Worm (Caenorhabditis elegans): ENCODE results near the gene csp-1.
A peak's percentile ranks its signal among the peaks of the same experiment; 100 is the strongest.

csp-1 gene

DNA sequence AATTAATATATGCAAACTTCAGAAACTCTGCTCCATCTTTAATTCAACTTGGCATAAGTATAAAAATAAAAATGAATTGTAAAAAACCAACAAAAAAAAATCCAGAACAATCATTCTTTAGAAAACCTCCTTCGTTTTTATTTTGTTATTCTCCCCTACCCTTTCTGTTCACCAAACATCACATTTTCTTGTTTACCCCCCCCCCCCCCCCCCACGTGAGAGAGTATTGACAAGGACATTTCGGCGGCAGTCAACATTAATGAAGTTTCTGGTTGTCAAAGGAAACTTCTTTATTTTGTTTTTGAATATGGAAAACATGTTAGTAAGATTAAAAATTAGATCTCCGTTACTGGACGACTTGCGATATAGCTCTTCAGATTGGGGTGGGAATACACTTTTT lies 13.5 kb downstream of the csp-1 start:
- TF ChIP-seq daf-16 (GFP tag; optimal IDR thresholded peaks at IDR 0.05) (no peak), daf-16 (tag; optimal IDR thresholded peaks at IDR 0.05) (peak; percentile 90), ceh-44 (GFP tag; IDR thresholded peaks at IDR 0.05) (no peak), egl-43 (GFP tag; IDR thresholded peaks at IDR 0.05) (no peak), snpc-1.2 (GFP tag; IDR thresholded peaks at IDR 0.05) (no peak), daf-8 (GFP tag; IDR thresholded peaks at IDR 0.05) (no peak), ceh-28 (tag; optimal IDR thresholded peaks at IDR 0.05) (no peak), unc-39 (tag; optimal IDR thresholded peaks at IDR 0.05) (no peak), hlh-30 (tag; optimal IDR thresholded peaks at IDR 0.05; ENCODE audit: insufficient read depth) (peak; percentile 18), zfp-3 (GFP tag; conservative IDR thresholded peaks at IDR 0.05) (no peak), mdl-1 (tag; optimal IDR thresholded peaks at IDR 0.05) (peak in 1 of 2 experiments; percentile 44), nhr-28 (tag; optimal IDR thresholded peaks at IDR 0.05) (no peak), hlh-11 (tag; optimal IDR thresholded peaks at IDR 0.05) (peak; percentile 62)

DNA sequence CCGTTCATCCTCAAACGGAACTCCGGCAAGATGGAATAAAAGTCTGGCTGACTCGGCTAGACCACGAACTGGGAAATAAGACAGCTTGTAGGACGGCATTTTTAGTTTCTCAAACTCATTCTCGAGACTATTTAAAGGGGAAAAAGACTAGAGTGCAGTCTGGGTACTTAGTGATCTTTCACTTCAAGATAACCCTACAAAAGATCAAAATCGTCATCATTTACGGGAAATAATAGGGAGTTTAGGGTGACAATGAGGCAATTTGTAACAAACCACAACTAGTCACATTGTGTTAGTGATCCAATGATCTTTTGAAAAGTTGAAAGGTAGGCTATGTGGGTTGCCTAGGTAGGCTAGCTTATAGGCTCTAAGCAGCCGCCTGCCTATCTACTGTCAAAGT lies 15.0 kb downstream of the csp-1 start, which contains the start of gene gst-14:
Gene gst-14 (minus strand): TSS at position 101 of the 400 bp plus-strand sequence.
- TF ChIP-seq ceh-20 (GFP tag; IDR thresholded peaks at IDR 0.05) (no peak), lir-3 (tag; optimal IDR thresholded peaks at IDR 0.05) (no peak), ZK337.2 (GFP tag; IDR thresholded peaks at IDR 0.05) (no peak), F44E2.7 (GFP tag; IDR thresholded peaks at IDR 0.05) (no peak), daf-16 (GFP tag; optimal IDR thresholded peaks at IDR 0.05) (no peak), daf-16 (tag; optimal IDR thresholded peaks at IDR 0.05) (no peak), dmd-8 (GFP tag; IDR thresholded peaks at IDR 0.05) (no peak), T20F7.1 (GFP tag; optimal IDR thresholded peaks at IDR 0.05) (no peak), lin-13 (GFP tag; optimal IDR thresholded peaks at IDR 0.05) (no peak), ces-1 (GFP tag; optimal IDR thresholded peaks at IDR 0.05) (no peak), nhr-6 (tag; optimal IDR thresholded peaks at IDR 0.05) (no peak), mep-1 (tag; optimal IDR thresholded peaks at IDR 0.05) (no peak), arid-1 (GFP tag; conservative IDR thresholded peaks at IDR 0.05) (no peak), nhr-10 (tag; optimal IDR thresholded peaks at IDR 0.05) (no peak), mdl-1 (tag; optimal IDR thresholded peaks at IDR 0.05) (no peak), hlh-11 (tag; optimal IDR thresholded peaks at IDR 0.05) (no peak), lin-29 (GFP tag; IDR thresholded peaks at IDR 0.05) (no peak), aha-1 (tag) (no peak), egl-43 (GFP tag; IDR thresholded peaks at IDR 0.05) (no peak)

DNA sequence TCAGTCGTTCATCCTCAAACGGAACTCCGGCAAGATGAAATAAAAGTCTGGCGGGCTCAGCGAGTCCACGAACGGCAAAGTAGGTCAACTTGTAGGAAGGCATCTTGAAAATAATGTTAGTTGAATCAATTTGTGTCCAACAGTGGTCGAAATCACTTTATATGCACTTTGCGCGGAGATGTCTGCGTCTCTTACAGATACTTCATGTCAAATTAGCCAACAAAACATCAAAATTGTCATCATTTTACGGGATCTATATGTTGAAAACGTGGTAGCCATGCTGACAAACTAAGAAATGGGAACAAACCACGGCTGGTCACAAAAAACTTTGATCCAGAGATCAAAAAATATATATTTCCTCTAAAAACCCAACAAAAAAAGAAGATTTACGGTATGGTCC lies 16.8 kb downstream of the csp-1 start, which contains the start of gene gst-12:
Gene gst-12 (minus strand): TSS at position 254 of the 400 bp plus-strand sequence.
- TF ChIP-seq mxl-3 (GFP tag; optimal IDR thresholded peaks at IDR 0.05) (peak; percentile 79), T20F7.1 (GFP tag; optimal IDR thresholded peaks at IDR 0.05) (no peak), aha-1 (tag) (peak; percentile 65), spr-3 (GFP tag; optimal IDR thresholded peaks at IDR 0.05) (no peak), nhr-111 (GFP tag; optimal IDR thresholded peaks at IDR 0.05) (no peak), unc-62 (GFP tag; optimal IDR thresholded peaks at IDR 0.05 in 1 of 2) (peak in 1 of 2 experiments; percentile 68), unc-62 (tag; optimal IDR thresholded peaks at IDR 0.05) (no peak)

DNA sequence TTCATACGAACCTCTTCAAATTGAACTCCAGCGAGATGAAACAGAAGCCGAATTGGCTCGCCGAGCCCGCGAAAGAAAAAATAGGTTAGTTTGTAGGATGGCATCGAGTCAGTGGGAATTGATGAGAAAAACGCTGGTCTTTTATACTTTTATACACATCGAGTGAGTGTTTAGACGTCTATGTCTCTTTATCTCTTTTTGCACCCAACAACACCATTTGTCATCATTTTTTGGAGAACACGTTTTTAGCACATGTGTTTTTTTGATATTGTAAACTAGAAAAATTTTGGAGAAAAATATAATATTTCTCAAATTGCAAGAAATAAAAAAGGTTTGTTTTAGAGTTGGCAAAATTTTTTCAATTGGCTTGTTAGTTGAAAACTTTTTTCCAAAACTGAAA lies 23.3 kb downstream of the csp-1 start, which contains the start of gene gst-16:
Gene gst-16 (minus strand): TSS at position 111 of the 400 bp plus-strand sequence.
- TF ChIP-seq vab-7 (GFP tag; IDR thresholded peaks at IDR 0.05) (no peak), zip-2 (tag; optimal IDR thresholded peaks at IDR 0.05) (no peak), nhr-48 (tag; optimal IDR thresholded peaks at IDR 0.05) (peak; percentile 16), spr-3 (GFP tag; optimal IDR thresholded peaks at IDR 0.05) (no peak), aha-1 (tag) (peak; percentile 39), madf-9 (GFP tag; conservative IDR thresholded peaks at IDR 0.05) (no peak), rbr-2 (tag; optimal IDR thresholded peaks at IDR 0.05) (no peak), daf-16 (GFP tag; optimal IDR thresholded peaks at IDR 0.05) (no peak), daf-16 (tag; optimal IDR thresholded peaks at IDR 0.05) (peak; percentile 26)

Measured in whole organism, L4 larva.